Worm (Caenorhabditis elegans) whole organism, L4/young adult: ENCODE data around the gene cyp-31A2.
"Not testable (repeated sequence)": the region's sequence is repeated elsewhere in the genome, so short reads cannot be mapped to it uniquely, and the experiment has no call there.

Source experiments
- W03F9.2 ChIP-seq: fragments of 150-350 bp; optimal IDR thresholded peaks from 2 replicates; lab custom pipeline; 2014; ENCODE audit warnings: missing biosample characterization, missing genetic modification characterization
- dao-5 ChIP-seq: sonication (generic microtip); optimal IDR thresholded peaks from 2 replicates; lab custom pipeline; 2016; ENCODE audit warnings: missing genotype, missing genetic modification characterization, moderate library complexity, missing compliant biosample characterization
- him-1 ChIP-seq: sonication (generic microtip); optimal IDR thresholded peaks from 2 replicates; lab custom pipeline; 2016; ENCODE audit warnings: missing genotype, missing genetic modification reagents, missing genetic modification characterization, missing compliant biosample characterization

The cyp-31A2 gene

ce11 chrIV:11403288-11403991, at the start of gene cyp-31A2, which contains the start of gene memi-3:
TSS of gene cyp-31A2 (plus strand) at chrIV:11403961.
TSS of gene memi-3 (minus strand) at chrIV:11403338.
- TF ChIP-seq him-1 = no peak
- peak; percentile 8 for TF ChIP-seq W03F9.2 (tag; lab: Kevin White, UChicago)

ce11 chrIV:11359769-11360168, 44.0 kb upstream of the cyp-31A2 start, which contains the start of gene klp-12:
TSS of gene klp-12 (minus strand) at chrIV:11359869.
- TF ChIP-seq him-1 = no peak
- TF ChIP-seq W03F9.2 (tag; lab: Kevin White, UChicago) = no peak

- TF ChIP-seq him-1 (no peak), dao-5 (tag; lab: Kevin White, UChicago) (no peak), W03F9.2 (tag; lab: Kevin White, UChicago) (no peak)
These were observed 42.4 kb upstream of the cyp-31A2 start, which contains the start of gene T01G1.4 for ce11 chrIV:11361409-11361808. TSS of gene T01G1.4 (minus strand) at chrIV:11361509.

- TF ChIP-seq W03F9.2 (tag; lab: Kevin White, UChicago) = no peak
- no peak for TF ChIP-seq him-1
- TF ChIP-seq dao-5 (tag; lab: Kevin White, UChicago) = no peak
These were observed 39.8 kb upstream of the cyp-31A2 start for ce11 chrIV:11363806-11364562.

- TF ChIP-seq W03F9.2 (tag; lab: Kevin White, UChicago) (no peak), dao-5 (tag; lab: Kevin White, UChicago) (no peak), him-1 (no peak)
These were observed 32.1 kb upstream of the cyp-31A2 start, which contains the start of gene sec-31 for ce11 chrIV:11371645-11372044. TSS of gene sec-31 (minus strand) at chrIV:11371792.

ce11 chrIV:11372366-11372997, 31.3 kb upstream of the cyp-31A2 start, which contains the start of gene cbd-1:
TSS of gene cbd-1 (plus strand) at chrIV:11372991.
- TF ChIP-seq him-1 (no peak), dao-5 (tag; lab: Kevin White, UChicago) (no peak), W03F9.2 (tag; lab: Kevin White, UChicago) (no peak)

- no peak for TF ChIP-seq W03F9.2 (tag; lab: Kevin White, UChicago)
These were observed 28.0 kb upstream of the cyp-31A2 start for ce11 chrIV:11375713-11376112.

- TF ChIP-seq him-1 = no peak
- TF ChIP-seq W03F9.2 (tag; lab: Kevin White, UChicago) = no peak
- TF ChIP-seq dao-5 (tag; lab: Kevin White, UChicago) = no peak
These were observed 26.3 kb upstream of the cyp-31A2 start for ce11 chrIV:11377439-11377838.

ce11 chrIV:11379254-11379653, 24.5 kb upstream of the cyp-31A2 start, which contains the start of gene fbxb-76:
TSS of gene fbxb-76 (minus strand) at chrIV:11379354.
- TF ChIP-seq him-1 (no peak), W03F9.2 (tag; lab: Kevin White, UChicago) (no peak), dao-5 (tag; lab: Kevin White, UChicago) (no peak)

ce11 chrIV:11388684-11389083, 15.1 kb upstream of the cyp-31A2 start:
- TF ChIP-seq him-1 (no peak), dao-5 (tag; lab: Kevin White, UChicago) (no peak), W03F9.2 (tag; lab: Kevin White, UChicago) (no peak)

ce11 chrIV:11394243-11394642, 9.5 kb upstream of the cyp-31A2 start, which contains the start of gene tag-89:
TSS of gene tag-89 (plus strand) at chrIV:11394543.
- no peak for TF ChIP-seq W03F9.2 (tag; lab: Kevin White, UChicago)
- no peak for TF ChIP-seq him-1
- no peak for TF ChIP-seq dao-5 (tag; lab: Kevin White, UChicago)

- not testable (repeated sequence) for TF ChIP-seq him-1; W03F9.2 (tag; lab: Kevin White, UChicago); dao-5 (tag; lab: Kevin White, UChicago)
These were observed 5.4 kb upstream of the cyp-31A2 start, which contains the start of gene dsl-6 for ce11 chrIV:11398267-11398825. TSS of gene dsl-6 (minus strand) at chrIV:11398317.

- TF ChIP-seq him-1 (no peak), dao-5 (tag; lab: Kevin White, UChicago) (no peak), W03F9.2 (tag; lab: Kevin White, UChicago) (no peak)
These were observed 2.3 kb upstream of the cyp-31A2 start for ce11 chrIV:11401482-11401881.
